Worm (Caenorhabditis elegans): ENCODE data around the gene srh-293.

srh-293 gene

ce11 chrV:15865839-15866238 is at the start of gene srh-293:
TSS of gene srh-293 (plus strand) at chrV:15866139.
- TF ChIP-seq lsy-2 (tag; optimal IDR thresholded peaks at IDR 0.05) (no peak), mbf-1 (tag; optimal IDR thresholded peaks at IDR 0.05) (no peak), nhr-237 (tag; optimal IDR thresholded peaks at IDR 0.05) (no peak), nhr-6 (tag; optimal IDR thresholded peaks at IDR 0.05) (no peak), mdl-1 (tag; optimal IDR thresholded peaks at IDR 0.05) (no peak), nhr-23 (tag; optimal IDR thresholded peaks at IDR 0.05) (no peak), dmd-4 (tag; optimal IDR thresholded peaks at IDR 0.05) (no peak), crh-2 (tag; optimal IDR thresholded peaks at IDR 0.05) (no peak), nhr-12 (tag; optimal IDR thresholded peaks at IDR 0.05) (no peak), sem-4 (tag; optimal IDR thresholded peaks at IDR 0.05) (no peak), sma-9 (GFP tag; optimal IDR thresholded peaks at IDR 0.05) (no peak), sma-9 (tag; optimal IDR thresholded peaks at IDR 0.05) (no peak), ama-1 (optimal IDR thresholded peaks at IDR 0.05) (no peak), ztf-1 (GFP tag; conservative IDR thresholded peaks at IDR 0.05) (no peak), unc-55 (GFP tag; optimal IDR thresholded peaks at IDR 0.05) (no peak), nhr-21 (tag; optimal IDR thresholded peaks at IDR 0.05) (no peak), F13H6.1 (tag; optimal IDR thresholded peaks at IDR 0.05) (no peak), lin-13 (GFP tag; optimal IDR thresholded peaks at IDR 0.05) (no peak), ceh-16 (tag; optimal IDR thresholded peaks at IDR 0.05) (no peak), zag-1 (tag; optimal IDR thresholded peaks at IDR 0.05) (no peak)

- TF ChIP-seq ztf-11 (tag; optimal IDR thresholded peaks at IDR 0.05) (no peak), gmeb-1 (tag; optimal IDR thresholded peaks at IDR 0.05) (no peak), blmp-1 (tag; optimal IDR thresholded peaks at IDR 0.05; ENCODE audit: insufficient read depth) (no peak), peb-1 (tag; optimal IDR thresholded peaks at IDR 0.05) (no peak), nhr-237 (tag; optimal IDR thresholded peaks at IDR 0.05) (no peak), nhr-10 (tag; optimal IDR thresholded peaks at IDR 0.05) (no peak), elt-3 (tag; optimal IDR thresholded peaks at IDR 0.05) (no peak), ama-1 (optimal IDR thresholded peaks at IDR 0.05) (no peak), ztf-1 (GFP tag; conservative IDR thresholded peaks at IDR 0.05) (no peak)
These were observed 48.2 kb upstream of the srh-293 start, which contains the start of gene abf-3 for ce11 chrV:15817746-15818145. TSS of gene abf-3 (minus strand) at chrV:15817846.

- no peak for TF ChIP-seq ztf-4 (tag; optimal IDR thresholded peaks at IDR 0.05)
- TF ChIP-seq lsy-2 (tag; optimal IDR thresholded peaks at IDR 0.05), result no peak
- no peak for TF ChIP-seq alr-1 (tag; optimal IDR thresholded peaks at IDR 0.05)
- no peak for TF ChIP-seq elt-1 (tag; optimal IDR thresholded peaks at IDR 0.05)
- no peak for TF ChIP-seq lin-13 (GFP tag; optimal IDR thresholded peaks at IDR 0.05)
- TF ChIP-seq dmd-4 (tag; optimal IDR thresholded peaks at IDR 0.05), result no peak
- no peak for TF ChIP-seq egl-27 (tag; optimal IDR thresholded peaks at IDR 0.05)
- no peak for TF ChIP-seq ceh-82 (tag; optimal IDR thresholded peaks at IDR 0.05)
- TF ChIP-seq ama-1 (optimal IDR thresholded peaks at IDR 0.05), result no peak
- TF ChIP-seq peb-1 (tag; optimal IDR thresholded peaks at IDR 0.05), result no peak
- no peak for TF ChIP-seq unc-39 (tag; optimal IDR thresholded peaks at IDR 0.05)
- TF ChIP-seq nhr-23 (tag; optimal IDR thresholded peaks at IDR 0.05), result no peak
These were observed 46.0 kb upstream of the srh-293 start, which contains the start of gene srbc-48 for ce11 chrV:15819983-15820382. TSS of gene srbc-48 (plus strand) at chrV:15820283.

ce11 chrV:15821398-15821797 is 44.5 kb upstream of the srh-293 start, which contains the start of gene srbc-49:
TSS of gene srbc-49 (plus strand) at chrV:15821698.
- TF ChIP-seq mdl-1 (tag; optimal IDR thresholded peaks at IDR 0.05), result no peak

- no peak for TF ChIP-seq dmd-4 (tag; optimal IDR thresholded peaks at IDR 0.05)
- TF ChIP-seq egl-27 (tag; optimal IDR thresholded peaks at IDR 0.05), result no peak
- TF ChIP-seq nhr-10 (tag; optimal IDR thresholded peaks at IDR 0.05), result no peak
- no peak for TF ChIP-seq nhr-23 (tag; optimal IDR thresholded peaks at IDR 0.05)
- TF ChIP-seq nhr-25 (tag; optimal IDR thresholded peaks at IDR 0.05), result no peak
- no peak for TF ChIP-seq unc-62 (GFP tag; optimal IDR thresholded peaks at IDR 0.05)
- no peak for TF ChIP-seq aly-2 (tag; optimal IDR thresholded peaks at IDR 0.05)
- no peak for TF ChIP-seq peb-1 (tag; optimal IDR thresholded peaks at IDR 0.05)
- no peak for TF ChIP-seq lin-11 (tag; optimal IDR thresholded peaks at IDR 0.05)
These were observed 41.1 kb upstream of the srh-293 start, which contains the start of gene srbc-50 for ce11 chrV:15824866-15825265. TSS of gene srbc-50 (minus strand) at chrV:15824966.
